Fruit fly (Drosophila melanogaster) whole organism, embryonic: ENCODE data around the gene asun.

Experiments
- Asciz ChIP-seq: fragments of 200-800 bp; sonication (Bioruptor generic); optimal IDR thresholded peaks from 2 replicates; lab custom pipeline; 2017; ENCODE audit warnings: missing biosample characterization, mild to moderate bottlenecking, missing genetic modification characterization, missing genetic modification reagents
- C15 ChIP-seq: fragments of 200-800 bp; sonication (Bioruptor generic); IDR thresholded peaks from 3 replicates; pipeline ENCODE4 v1.3.6; 2022; ENCODE audit warnings: missing biosample characterization, missing genetic modification characterization
- CG10431 ChIP-seq: fragments of 200-800 bp; sonication (Bioruptor generic); optimal IDR thresholded peaks from 3 replicates; lab custom pipeline; 2018; ENCODE audit warnings: missing biosample characterization, mild to moderate bottlenecking, missing genetic modification characterization
- CG12659 ChIP-seq: fragments of 200-800 bp; sonication (Bioruptor generic); optimal IDR thresholded peaks from 3 replicates; lab custom pipeline; 2017; ENCODE audit warnings: mild to moderate bottlenecking, missing biosample characterization, missing genetic modification reagents, missing genetic modification characterization
- CG14441 ChIP-seq: fragments of 200-800 bp; sonication (Bioruptor generic); IDR thresholded peaks from 2 replicates; pipeline ENCODE4 v1.3.6; 2022; ENCODE audit warnings: missing biosample characterization, missing genetic modification characterization
- CG1603 ChIP-seq: fragments of 200-800 bp; sonication (Bioruptor generic); optimal IDR thresholded peaks from 2 replicates; lab custom pipeline; 2019; ENCODE audit warnings: missing biosample characterization, mild to moderate bottlenecking, missing genetic modification characterization, moderate library complexity
- CG17186 ChIP-seq: fragments of 200-800 bp; sonication (Bioruptor generic); optimal IDR thresholded peaks from 3 replicates; lab custom pipeline; 2017; ENCODE audit warnings: missing biosample characterization, missing genetic modification reagents, missing genetic modification characterization
- CG18262 ChIP-seq: fragments of 200-800 bp; optimal IDR thresholded peaks from 3 replicates; lab custom pipeline; 2019; ENCODE audit warnings: missing biosample characterization, mild to moderate bottlenecking, missing genetic modification characterization, moderate library complexity
- CG1832 ChIP-seq: fragments of 200-800 bp; sonication (Bioruptor generic); optimal IDR thresholded peaks from 2 replicates; lab custom pipeline; 2017; ENCODE audit warnings: missing biosample characterization, mild to moderate bottlenecking, missing genetic modification characterization, inconsistent platforms
- CG18764 ChIP-seq: fragments of 200-800 bp; sonication (Bioruptor generic); optimal IDR thresholded peaks from 3 replicates; lab custom pipeline; 2016; ENCODE audit warnings: missing biosample characterization, missing genetic modification characterization
- CG2120 ChIP-seq: fragments of 200-800 bp; sonication (Bioruptor generic); optimal IDR thresholded peaks from 3 replicates; lab custom pipeline; 2016; ENCODE audit warnings: missing biosample characterization, missing genetic modification characterization
- CG30020 ChIP-seq: fragments of 200-800 bp; optimal IDR thresholded peaks from 2 replicates; lab custom pipeline; 2019; ENCODE audit warnings: missing biosample characterization, mild to moderate bottlenecking, missing genetic modification characterization, moderate library complexity
- CG3726 ChIP-seq: fragments of 200-800 bp; sonication (Bioruptor generic); IDR thresholded peaks from 3 replicates; pipeline ENCODE4, ENCODE4 v1.3.6; 2022; ENCODE audit warnings: missing biosample characterization, missing genetic modification characterization
- CG6689 ChIP-seq: fragments of 200-800 bp; sonication (Bioruptor generic); IDR thresholded peaks from 2 replicates; pipeline ENCODE4 v1.3.6; 2022; ENCODE audit warnings: missing biosample characterization, missing genetic modification characterization
- CG8290 ChIP-seq, 3 experiments: fragments of 200-800 bp; sonication (Bioruptor generic); optimal IDR thresholded peaks; 2 replicates each; lab custom pipeline; 2016 to 2019; ENCODE audit warnings: missing biosample characterization in 3 of 3, missing genetic modification characterization in 3 of 3, mild to moderate bottlenecking in 2 of 3, moderate library complexity in 1 of 3
- CTCF ChIP-seq: fragments of 200-800 bp; sonication (Bioruptor generic); optimal IDR thresholded peaks from 2 replicates; lab custom pipeline; 2017; ENCODE audit warnings: missing biosample characterization, mild to moderate bottlenecking, missing genetic modification characterization, moderate library complexity
- D ChIP-seq, 2 experiments: fragments of 200-800 bp in 1 of 2; fragments of >200 bp in 1 of 2; sonication (Bioruptor generic) in 1 of 2; optimal IDR thresholded peaks; 2 replicates in 1 of 2; 3 replicates in 1 of 2; lab custom pipeline; 2017; ENCODE audit warnings: mild to moderate bottlenecking in 1 of 2, missing biosample characterization in 1 of 2, missing genetic modification characterization in 1 of 2, missing genetic modification reagents in 1 of 2
- D19A ChIP-seq: fragments of 200-800 bp; optimal IDR thresholded peaks from 3 replicates; lab custom pipeline; 2019; ENCODE audit warnings: missing biosample characterization, mild to moderate bottlenecking, missing genetic modification characterization, moderate library complexity
- D19B ChIP-seq: fragments of 200-800 bp; sonication (Bioruptor generic); optimal IDR thresholded peaks from 2 replicates; lab custom pipeline; 2017; ENCODE audit warnings: missing biosample characterization, mild to moderate bottlenecking, missing genetic modification characterization
- Dp ChIP-seq: fragments of 200-800 bp; sonication (Bioruptor generic); optimal IDR thresholded peaks from 2 replicates; lab custom pipeline; 2018; ENCODE audit warnings: missing biosample characterization, mild to moderate bottlenecking, missing genetic modification characterization, moderate library complexity
- E2f2 ChIP-seq: fragments of 200-800 bp; sonication (Bioruptor generic); IDR thresholded peaks from 2 replicates; pipeline ENCODE4 v1.3.6; 2022; ENCODE audit warnings: missing biosample characterization, missing genetic modification characterization
- GATAe ChIP-seq: fragments of 200-800 bp; sonication (Bioruptor generic); conservative IDR thresholded peaks from 2 replicates; pipeline ENCODE4 v1.3.6; 2022; ENCODE audit warnings: missing biosample characterization, missing genetic modification characterization
- HLHmδ ChIP-seq: fragments of 200-800 bp; sonication (Bioruptor generic); optimal IDR thresholded peaks from 2 replicates; lab custom pipeline; 2018; ENCODE audit warnings: missing biosample characterization, mild to moderate bottlenecking, missing genetic modification characterization, moderate library complexity
- Jarid2 ChIP-seq: fragments of 200-800 bp; sonication (Bioruptor generic); optimal IDR thresholded peaks from 3 replicates; lab custom pipeline; 2017; ENCODE audit warnings: mild to moderate bottlenecking, missing biosample characterization, missing genetic modification reagents, missing genetic modification characterization
- Lim3 ChIP-seq: fragments of 200-800 bp; sonication (Bioruptor generic); IDR thresholded peaks from 2 replicates; pipeline ENCODE4 v1.3.6; 2022; ENCODE audit warnings: missing biosample characterization, missing genetic modification characterization
- MBD-R2 ChIP-seq: fragments of 200-800 bp; sonication (Bioruptor generic); IDR thresholded peaks from 2 replicates; pipeline ENCODE4 v1.3.6; 2022; ENCODE audit warnings: missing biosample characterization, missing genetic modification characterization
- Trl ChIP-seq, 3 experiments: fragments of >200 bp in 2 of 3; fragments of 200-800 bp in 1 of 3; sonication (Bioruptor generic) in 1 of 3; optimal IDR thresholded peaks; 2 replicates in 1 of 3; 3 replicates in 2 of 3; lab custom pipeline; 2016 to 2017; ENCODE audit warnings: missing biosample characterization in 1 of 3, missing genetic modification characterization in 1 of 3
- Xrp1 ChIP-seq: fragments of 200-800 bp; sonication (Bioruptor generic); IDR thresholded peaks from 2 replicates; pipeline ENCODE4 v1.3.6; 2022; ENCODE audit warnings: missing biosample characterization, missing genetic modification characterization
- al ChIP-seq: fragments of 200-800 bp; sonication (Bioruptor generic); IDR thresholded peaks from 2 replicates; pipeline ENCODE4 v1.3.6; 2022; ENCODE audit warnings: missing biosample characterization, missing genetic modification characterization
- chinmo ChIP-seq: fragments of 200-800 bp; sonication (Bioruptor generic); IDR thresholded peaks from 4 replicates; pipeline ENCODE4 v1.3.6; 2022; ENCODE audit warnings: missing biosample characterization, missing genetic modification characterization; ENCODE audit not compliant: partially characterized antibody
- ci ChIP-seq: fragments of 200-800 bp; sonication (Bioruptor generic); IDR thresholded peaks from 3 replicates; pipeline ENCODE4 v1.3.6; 2022; ENCODE audit warnings: missing biosample characterization, missing genetic modification characterization
- exex ChIP-seq: fragments of 200-800 bp; sonication (Bioruptor generic); optimal IDR thresholded peaks from 4 replicates; lab custom pipeline; 2018; ENCODE audit warnings: missing biosample characterization, mild to moderate bottlenecking, missing genetic modification characterization, moderate library complexity
- hb ChIP-seq: fragments of 200-800 bp; sonication (Bioruptor generic); IDR thresholded peaks from 3 replicates; pipeline ENCODE4 v1.3.6; 2022; ENCODE audit warnings: missing biosample characterization, missing genetic modification characterization; ENCODE audit not compliant: partially characterized antibody
- her ChIP-seq: fragments of 200-800 bp; sonication (Bioruptor generic); optimal IDR thresholded peaks from 2 replicates; lab custom pipeline; 2016; ENCODE audit warnings: missing biosample characterization, missing genetic modification characterization
- lab ChIP-seq: fragments of 200-800 bp; sonication (Bioruptor generic); optimal IDR thresholded peaks from 3 replicates; lab custom pipeline; 2017; ENCODE audit warnings: missing biosample characterization, missing genetic modification characterization, mild to moderate bottlenecking, moderate library complexity, missing genetic modification reagents
- lbe ChIP-seq: fragments of 200-800 bp; sonication (Bioruptor generic); optimal IDR thresholded peaks from 2 replicates; lab custom pipeline; 2016; ENCODE audit warnings: missing biosample characterization, mild to moderate bottlenecking, missing genetic modification characterization
- maf-S ChIP-seq: fragments of 200-800 bp; sonication (Bioruptor generic); optimal IDR thresholded peaks from 2 replicates; lab custom pipeline; 2016; ENCODE audit warnings: missing biosample characterization, missing genetic modification characterization
- onecut ChIP-seq: fragments of 200-800 bp; sonication (Bioruptor generic); IDR thresholded peaks from 2 replicates; pipeline ENCODE4 v1.3.6; 2022; ENCODE audit warnings: missing biosample characterization, missing genetic modification characterization
- pfk ChIP-seq: fragments of 200-800 bp; sonication (Bioruptor generic); optimal IDR thresholded peaks from 2 replicates; lab custom pipeline; 2018; ENCODE audit warnings: missing biosample characterization, mild to moderate bottlenecking, missing genetic modification characterization, moderate library complexity
- pita ChIP-seq: fragments of 200-800 bp; sonication (Bioruptor generic); optimal IDR thresholded peaks from 2 replicates; lab custom pipeline; 2017; ENCODE audit warnings: missing biosample characterization, mild to moderate bottlenecking, missing genetic modification characterization
- psq ChIP-seq: fragments of 200-800 bp; sonication (Bioruptor generic); optimal IDR thresholded peaks from 2 replicates; lab custom pipeline; 2017; ENCODE audit warnings: missing biosample characterization, missing genetic modification characterization
- sc ChIP-seq, 3 experiments: fragments of >200 bp in 2 of 3; fragments of 200-800 bp in 1 of 3; sonication (Bioruptor generic) in 1 of 3; optimal IDR thresholded peaks; 2 replicates in 2 of 3; 3 replicates in 1 of 3; lab custom pipeline; 2017; ENCODE audit warnings: mild to moderate bottlenecking in 1 of 3, missing biosample characterization in 1 of 3, missing genetic modification characterization in 1 of 3, missing genetic modification reagents in 1 of 3
- sens ChIP-seq: fragments of 200-800 bp; sonication (Bioruptor generic); peaks from one replicate; lab custom pipeline; 2016; ENCODE audit warnings: missing biosample characterization, missing genetic modification characterization
- sens-2 ChIP-seq: fragments of 200-800 bp; sonication (Bioruptor generic); IDR thresholded peaks from 2 replicates; pipeline ENCODE4 v1.3.6; 2022; ENCODE audit warnings: missing biosample characterization, missing genetic modification characterization
- sob ChIP-seq: fragments of 200-800 bp; sonication (Bioruptor generic); IDR thresholded peaks from 2 replicates; pipeline ENCODE4 v1.3.6; 2022; ENCODE audit warnings: missing biosample characterization, missing genetic modification characterization
- sug ChIP-seq: fragments of 200-800 bp; optimal IDR thresholded peaks from 2 replicates; lab custom pipeline; 2019; ENCODE audit warnings: missing biosample characterization, mild to moderate bottlenecking, missing genetic modification characterization, moderate library complexity
- tx ChIP-seq: fragments of 200-800 bp; sonication (Bioruptor generic); optimal IDR thresholded peaks from 2 replicates; lab custom pipeline; 2016; ENCODE audit warnings: missing biosample characterization, missing genetic modification characterization
- zfh2 ChIP-seq: fragments of 200-800 bp; sonication (Bioruptor generic); optimal IDR thresholded peaks from 2 replicates; lab custom pipeline; 2016; ENCODE audit warnings: missing biosample characterization, missing genetic modification characterization

The asun gene

dm6 chr3R:16305185-16305989 is 41.3 kb downstream of the asun start, which contains the start of gene Zip89B (continued):
- no peak for TF ChIP-seq GATAe (GFP tag; lab: Robert Waterston, UW)
- TF ChIP-seq CG30020 (tag; lab: Kevin White, UChicago): no peak
- TF ChIP-seq CG18262 (tag; lab: Kevin White, UChicago): no peak
- TF ChIP-seq tx: no peak
- TF ChIP-seq zfh2 (GFP tag; lab: Kevin White, UChicago): no peak
- peak; percentile 20 for TF ChIP-seq CG10431 (GFP tag; lab: Kevin White, UChicago)
- no peak for TF ChIP-seq her (GFP tag; lab: Kevin White, UChicago)
- peak; percentile 41 for TF ChIP-seq Dp (GFP tag; lab: Kevin White, UChicago)
- TF ChIP-seq D19B (GFP tag; lab: Kevin White, UChicago): peak; percentile 10
- no peak for TF ChIP-seq lbe (GFP tag; lab: Kevin White, UChicago)
- no peak for TF ChIP-seq CG17186
- TF ChIP-seq sens-2 (GFP tag; lab: Robert Waterston, UW): no peak
- 0 out of 2 replicates have a peak, but pooled peaks have one; percentile 43 for TF ChIP-seq sob (GFP tag; lab: Robert Waterston, UW)
- no peak for TF ChIP-seq CG12659
- TF ChIP-seq CG2120 (GFP tag; lab: Kevin White, UChicago): no peak
- peak; percentile 28 for TF ChIP-seq lab
- peak; percentile 13; the same call in 1 of the 2 replicates for TF ChIP-seq CG6689 (GFP tag; lab: Robert Waterston, UW)
- TF ChIP-seq Trl (optimal IDR thresholded peaks at IDR 0.05; lab: Kevin White, UChicago): peak; percentile 56 to 81
- no peak for TF ChIP-seq Trl (GFP tag; optimal IDR thresholded peaks at IDR 0.05; lab: Kevin White, UChicago)
- no peak; the same call in 2 of the 3 replicates for TF ChIP-seq ci
- no peak for TF ChIP-seq pfk (GFP tag; lab: Kevin White, UChicago)
- 0 out of 3 replicates have a peak, but pooled peaks have one; percentile 30 for TF ChIP-seq C15 (GFP tag; lab: Robert Waterston, UW)
- no peak for TF ChIP-seq Lim3 (GFP tag; lab: Robert Waterston, UW)
- TF ChIP-seq CG1832: no peak
- no peak for TF ChIP-seq onecut (GFP tag; lab: Robert Waterston, UW)
- peak; percentile 22 for TF ChIP-seq exex
- no peak for TF ChIP-seq maf-S
- TF ChIP-seq sc (optimal IDR thresholded peaks at IDR 0.05; lab: Kevin White, UChicago): no peak
- TF ChIP-seq sc (GFP tag; optimal IDR thresholded peaks at IDR 0.05; lab: Kevin White, UChicago): no peak
- no peak for TF ChIP-seq CG14441 (GFP tag; lab: Robert Waterston, UW)
- TF ChIP-seq Jarid2 (GFP tag; lab: Kevin White, UChicago): peak; percentile 91
- peak; percentile 10 for TF ChIP-seq CG8290 (GFP tag; optimal IDR thresholded peaks at IDR 0.05; lab: Kevin White, UChicago)
- peak in 1 of 2 experiments; percentile 76 for TF ChIP-seq CG8290 (tag; optimal IDR thresholded peaks at IDR 0.05; lab: Kevin White, UChicago)
- peak; percentile 40 for TF ChIP-seq pita (GFP tag; lab: Kevin White, UChicago)
- TF ChIP-seq CTCF (GFP tag; lab: Kevin White, UChicago): peak; percentile 84
- TF ChIP-seq CG1603 (tag; lab: Kevin White, UChicago): peak; percentile 34
- TF ChIP-seq D (optimal IDR thresholded peaks at IDR 0.05; lab: Kevin White, UChicago): no peak
- no peak for TF ChIP-seq D (GFP tag; optimal IDR thresholded peaks at IDR 0.05; lab: Kevin White, UChicago)
- TF ChIP-seq Asciz (GFP tag; lab: Kevin White, UChicago): no peak
- no peak; the same call in 1 of the 2 replicates for TF ChIP-seq MBD-R2
- TF ChIP-seq Xrp1 (GFP tag; lab: Robert Waterston, UW): no peak
- peak; percentile 44 for TF ChIP-seq E2f2 (GFP tag; lab: Robert Waterston, UW)
- peak; percentile 6 for TF ChIP-seq sug (tag; lab: Kevin White, UChicago)
- no peak for TF ChIP-seq D19A (tag; lab: Kevin White, UChicago)
- no peak for TF ChIP-seq CG3726 (GFP tag; lab: Robert Waterston, UW)
- TF ChIP-seq sens (GFP tag; lab: Kevin White, UChicago): peak; percentile 20
- TF ChIP-seq psq (GFP tag; lab: Kevin White, UChicago): no peak
- no peak for TF ChIP-seq al (GFP tag; lab: Robert Waterston, UW)
- TF ChIP-seq CG18764 (GFP tag; lab: Kevin White, UChicago): no peak
- TF ChIP-seq HLHmδ (GFP tag; lab: Kevin White, UChicago): no peak
- 0 out of 4 replicates have a peak, but pooled peaks have one; percentile 51 for TF ChIP-seq chinmo (GFP tag; lab: Robert Waterston, UW)
- no peak for TF ChIP-seq hb (GFP tag; lab: Robert Waterston, UW)
